Fruit fly (Drosophila melanogaster): Measurements from ENCODE around the gene CLIP-190.
A peak's percentile ranks its signal among the peaks of the same experiment; 100 is the strongest.

The CLIP-190 gene

dm6 chr2L:17389104-17389503, 4.6 kb downstream of the CLIP-190 start (continued):
- TF ChIP-seq CG17829 (tag; optimal IDR thresholded peaks at IDR 0.05) (no peak), CG11085 (GFP tag; IDR thresholded peaks at IDR 0.05) (no peak), luna (GFP tag; optimal IDR thresholded peaks at IDR 0.05) (no peak), pb (GFP tag; optimal IDR thresholded peaks at IDR 0.05) (no peak), Ssrp (tag; optimal IDR thresholded peaks at IDR 0.05) (no peak), cad (GFP tag; optimal IDR thresholded peaks at IDR 0.05) (no peak), al (GFP tag; IDR thresholded peaks at IDR 0.05) (no peak), p53 (GFP tag; optimal IDR thresholded peaks at IDR 0.05) (no peak), Deaf1 (tag; optimal IDR thresholded peaks at IDR 0.05) (peak; percentile 93), CG13287 (GFP tag; IDR thresholded peaks at IDR 0.05; ENCODE audit: partially characterized antibody) (peak; percentile 37; the same call in 1 of the 2 replicates), hb (GFP tag; IDR thresholded peaks at IDR 0.05; ENCODE audit: partially characterized antibody) (no peak), Eip74EF (GFP tag; optimal IDR thresholded peaks at IDR 0.05) (no peak), CG9727 (GFP tag; optimal IDR thresholded peaks at IDR 0.05) (no peak), gem (tag; optimal IDR thresholded peaks at IDR 0.05) (no peak), pfk (GFP tag; optimal IDR thresholded peaks at IDR 0.05) (no peak), Dfd (GFP tag; optimal IDR thresholded peaks at IDR 0.05) (no peak), toy (GFP tag; IDR thresholded peaks at IDR 0.05) (no peak), ERR (GFP tag; optimal IDR thresholded peaks at IDR 0.05) (no peak), so (GFP tag; IDR thresholded peaks at IDR 0.05) (no peak), Nf-YC (tag; optimal IDR thresholded peaks at IDR 0.05) (peak; percentile 84), CoRest (tag; optimal IDR thresholded peaks at IDR 0.05) (no peak), CG9876 (GFP tag; optimal IDR thresholded peaks at IDR 0.05) (no peak), mirr (GFP tag; optimal IDR thresholded peaks at IDR 0.05) (peak; percentile 54), lab (GFP tag; optimal IDR thresholded peaks at IDR 0.05) (peak; percentile 38), hkb (optimal IDR thresholded peaks at IDR 0.05) (no peak), hkb (GFP tag; IDR thresholded peaks at IDR 0.05) (no peak), fd3F (GFP tag; optimal IDR thresholded peaks at IDR 0.05) (no peak), CG13624 (GFP tag; optimal IDR thresholded peaks at IDR 0.05) (no peak), Jarid2 (GFP tag; optimal IDR thresholded peaks at IDR 0.05) (peak; percentile 82), kah (GFP tag; optimal IDR thresholded peaks at IDR 0.05) (no peak), CG9797 (GFP tag; optimal IDR thresholded peaks at IDR 0.05) (no peak), CG7963 (GFP tag; IDR thresholded peaks at IDR 0.05; ENCODE audit: partially characterized antibody) (no peak), CG4282 (GFP tag; optimal IDR thresholded peaks at IDR 0.05) (no peak), nerfin-1 (tag; optimal IDR thresholded peaks at IDR 0.05) (no peak), CG15514 (GFP tag; optimal IDR thresholded peaks at IDR 0.05) (peak; percentile 29), CG10274 (GFP tag; optimal IDR thresholded peaks at IDR 0.05) (no peak), dpn (GFP tag; optimal IDR thresholded peaks at IDR 0.05) (no peak), cato (GFP tag; optimal IDR thresholded peaks at IDR 0.05; ENCODE audit: borderline replicate concordance) (no peak), CG7745 (tag; optimal IDR thresholded peaks at IDR 0.05) (no peak), Hr39 (optimal IDR thresholded peaks at IDR 0.05) (no peak), CG15601 (tag; optimal IDR thresholded peaks at IDR 0.05) (no peak), CG16813 (GFP tag; IDR thresholded peaks at IDR 0.05; ENCODE audit: partially characterized antibody) (0 out of 3 replicates have a peak, but pooled peaks have one; percentile 9), abd-A (tag; optimal IDR thresholded peaks at IDR 0.05) (no peak), esg (GFP tag; conservative IDR thresholded peaks at IDR 0.05) (no peak), HmgZ (tag; optimal IDR thresholded peaks at IDR 0.05) (peak; percentile 33), NFAT (GFP tag; IDR thresholded peaks at IDR 0.05) (no peak), CG8388 (GFP tag; optimal IDR thresholded peaks at IDR 0.05) (peak; percentile 9), wor (GFP tag; IDR thresholded peaks at IDR 0.05) (no peak), CG16863 (GFP tag; optimal IDR thresholded peaks at IDR 0.05) (no peak), CG9215 (GFP tag; IDR thresholded peaks at IDR 0.05) (no peak), Fer2 (tag; optimal IDR thresholded peaks at IDR 0.05) (no peak)
